Worm (Caenorhabditis elegans) whole organism, L4 larva: ENCODE data around the gene msp-40.

Source experiments
- D1046.2 ChIP-seq: fragments of 200-800 bp; sonication (Bioruptor generic); IDR thresholded peaks from 2 replicates; pipeline ENCODE4 v1.3.6; 2022; ENCODE audit warnings: missing genetic modification characterization, missing compliant biosample characterization
- F10B5.3 ChIP-seq: sonication (generic microtip); optimal IDR thresholded peaks from 2 replicates; lab custom pipeline; 2016; ENCODE audit warnings: mild to moderate bottlenecking, missing genetic modification characterization, missing compliant biosample characterization
- T20F7.1 ChIP-seq: fragments of 200-800 bp; sonication (Bioruptor generic); optimal IDR thresholded peaks from 2 replicates; lab custom pipeline; 2018; ENCODE audit warnings: mild to moderate bottlenecking, missing genetic modification characterization, missing compliant biosample characterization
- Y105C5A.15 ChIP-seq: fragments of 200-800 bp; sonication (Bioruptor generic); IDR thresholded peaks from 2 replicates; pipeline ENCODE4 v1.3.6; 2022; ENCODE audit warnings: missing genetic modification characterization, missing compliant biosample characterization
- Y48G9A.11 ChIP-seq: fragments of 200-800 bp; sonication (Bioruptor generic); IDR thresholded peaks from 2 replicates; pipeline ENCODE4 v1.3.6; 2022; ENCODE audit warnings: missing genetic modification reagents, missing genetic modification characterization, missing compliant biosample characterization
- Y75B8A.6 ChIP-seq: fragments of 200-800 bp; sonication (Bioruptor generic); IDR thresholded peaks from 2 replicates; pipeline ENCODE4 v1.3.6; 2022; ENCODE audit warnings: missing genetic modification reagents, missing genetic modification characterization, missing compliant biosample characterization
- ZK337.2 ChIP-seq: fragments of 200-800 bp; sonication (Bioruptor generic); IDR thresholded peaks from 2 replicates; pipeline ENCODE4 v1.3.6; 2022; ENCODE audit warnings: missing genetic modification reagents, missing genetic modification characterization, missing compliant biosample characterization
- aha-1 ChIP-seq: fragments of 150-350 bp; peaks from one replicate; lab custom pipeline; 2014; ENCODE audit warnings: missing biosample characterization, missing genetic modification characterization
- ceh-20 ChIP-seq: fragments of 200-800 bp; sonication (Bioruptor generic); IDR thresholded peaks from 2 replicates; pipeline ENCODE4 v1.3.6; 2022; ENCODE audit warnings: missing genetic modification reagents, missing genetic modification characterization, missing compliant biosample characterization
- ceh-44 ChIP-seq: fragments of 200-800 bp; sonication (Bioruptor generic); IDR thresholded peaks from 2 replicates; pipeline ENCODE4 v1.3.6; 2022; ENCODE audit warnings: missing genetic modification reagents, missing genetic modification characterization, missing compliant biosample characterization
- ces-1 ChIP-seq: fragments of 150-350 bp; sonication (generic microtip); optimal IDR thresholded peaks from 4 replicates; lab custom pipeline; 2014; ENCODE audit warnings: missing biosample characterization, missing genetic modification reagents, missing genetic modification characterization
- dmd-6 ChIP-seq: fragments of 200-800 bp; sonication (Bioruptor generic); IDR thresholded peaks from 2 replicates; pipeline ENCODE4 v1.3.6; 2022; ENCODE audit warnings: missing genetic modification reagents, missing genetic modification characterization, missing compliant biosample characterization
- dmd-9 ChIP-seq: fragments of 200-800 bp; sonication (Bioruptor generic); IDR thresholded peaks from 2 replicates; pipeline ENCODE4 v1.3.6; 2022; ENCODE audit warnings: missing genetic modification reagents, missing genetic modification characterization, missing compliant biosample characterization
- duxl-1 ChIP-seq: sonication (generic microtip); optimal IDR thresholded peaks from 2 replicates; lab custom pipeline; 2016; ENCODE audit warnings: mild to moderate bottlenecking, missing genetic modification characterization, moderate library complexity, missing compliant biosample characterization; ENCODE audit not compliant: poor library complexity
- fkh-10 ChIP-seq: fragments of 150-350 bp; optimal IDR thresholded peaks from 2 replicates; lab custom pipeline; 2014; ENCODE audit warnings: missing biosample characterization, missing genetic modification reagents, missing genetic modification characterization
- hmg-1.1 ChIP-seq: fragments of 200-800 bp; sonication (Bioruptor generic); IDR thresholded peaks from 2 replicates; pipeline ENCODE4 v1.3.6; 2022; ENCODE audit warnings: missing genetic modification reagents, missing genetic modification characterization, missing compliant biosample characterization
- lin-1 ChIP-seq: fragments of 200-800 bp; sonication (Bioruptor generic); IDR thresholded peaks from 2 replicates; pipeline ENCODE4 v1.3.6; 2022; ENCODE audit warnings: missing genetic modification reagents, missing genetic modification characterization, missing compliant biosample characterization
- lin-13 ChIP-seq: fragments of 150-350 bp; optimal IDR thresholded peaks from 2 replicates; lab custom pipeline; 2014; ENCODE audit warnings: missing biosample characterization, missing genetic modification reagents, missing genetic modification characterization
- lin-29 ChIP-seq: fragments of 200-800 bp; sonication (Bioruptor generic); IDR thresholded peaks from 2 replicates; pipeline ENCODE4 v1.3.6; 2022; ENCODE audit warnings: missing genetic modification reagents, missing genetic modification characterization, missing compliant biosample characterization
- lin-38 ChIP-seq: fragments of 200-800 bp; sonication (Bioruptor generic); IDR thresholded peaks from 2 replicates; pipeline ENCODE4 v1.3.6; 2022; ENCODE audit warnings: missing genetic modification reagents, missing genetic modification characterization, missing compliant biosample characterization
- lin-39 ChIP-seq: fragments of 150-350 bp; optimal IDR thresholded peaks from 2 replicates; lab custom pipeline; 2014; ENCODE audit warnings: missing biosample characterization, missing genetic modification reagents, missing genetic modification characterization
- lir-3 ChIP-seq: sonication (generic microtip); optimal IDR thresholded peaks from 2 replicates; lab custom pipeline; 2016; ENCODE audit warnings: mild to moderate bottlenecking, missing genetic modification characterization, missing compliant biosample characterization
- mdt-29 ChIP-seq: fragments of 200-800 bp; sonication (Bioruptor generic); IDR thresholded peaks from 2 replicates; pipeline ENCODE4 v1.3.6; 2022; ENCODE audit warnings: missing genetic modification reagents, missing genetic modification characterization, missing compliant biosample characterization
- mep-1 ChIP-seq: fragments of 150-350 bp; sonication (generic microtip); optimal IDR thresholded peaks from 3 replicates; lab custom pipeline; 2014; ENCODE audit warnings: missing biosample characterization, missing genetic modification characterization
- mxl-2 ChIP-seq: fragments of 200-800 bp; sonication (Bioruptor generic); conservative IDR thresholded peaks from 2 replicates; pipeline ENCODE4 v1.3.6; 2022; ENCODE audit warnings: missing genetic modification reagents, missing genetic modification characterization, missing compliant biosample characterization
- nhr-11 ChIP-seq: fragments of 150-350 bp; optimal IDR thresholded peaks from 2 replicates; lab custom pipeline; 2014; ENCODE audit warnings: missing biosample characterization, missing genetic modification characterization
- nhr-111 ChIP-seq: fragments of 200-800 bp; sonication (Bioruptor generic); optimal IDR thresholded peaks from 2 replicates; lab custom pipeline; 2018; ENCODE audit warnings: mild to moderate bottlenecking, missing genetic modification characterization, missing compliant biosample characterization
- nhr-28 ChIP-seq: fragments of 150-350 bp; optimal IDR thresholded peaks from 2 replicates; lab custom pipeline; 2014; ENCODE audit warnings: missing biosample characterization, missing genetic modification characterization
- nhr-41 ChIP-seq: fragments of 200-800 bp; sonication (Bioruptor generic); IDR thresholded peaks from 2 replicates; pipeline ENCODE4 v1.3.6; 2022; ENCODE audit warnings: missing genetic modification reagents, missing genetic modification characterization, missing compliant biosample characterization
- nhr-77 ChIP-seq: fragments of 150-350 bp; optimal IDR thresholded peaks from 2 replicates; lab custom pipeline; 2014; ENCODE audit warnings: missing biosample characterization, missing genetic modification characterization
- php-3 ChIP-seq: fragments of 200-800 bp; sonication (Bioruptor generic); IDR thresholded peaks from 2 replicates; pipeline ENCODE4 v1.3.6; 2022; ENCODE audit warnings: missing genetic modification reagents, missing genetic modification characterization, missing compliant biosample characterization
- pqm-1 ChIP-seq: sonication (generic microtip); optimal IDR thresholded peaks from 2 replicates; lab custom pipeline; 2017; ENCODE audit warnings: missing biosample characterization, missing genetic modification characterization
- saeg-2 ChIP-seq: fragments of 200-800 bp; sonication (Bioruptor generic); IDR thresholded peaks from 2 replicates; pipeline ENCODE4 v1.3.6; 2022; ENCODE audit warnings: missing genetic modification reagents, missing genetic modification characterization, missing compliant biosample characterization
- skn-1 ChIP-seq: fragments of 150-350 bp; optimal IDR thresholded peaks from 2 replicates; lab custom pipeline; 2014; ENCODE audit warnings: missing biosample characterization, missing genetic modification characterization
- snpc-1.2 ChIP-seq: fragments of 200-800 bp; sonication (Bioruptor generic); IDR thresholded peaks from 2 replicates; pipeline ENCODE4 v1.3.6; 2022; ENCODE audit warnings: missing genetic modification reagents, missing genetic modification characterization, missing compliant biosample characterization
- snpc-4 ChIP-seq: fragments of 150-350 bp; optimal IDR thresholded peaks from 2 replicates; lab custom pipeline; 2014; ENCODE audit warnings: missing biosample characterization, missing genetic modification characterization
- spr-1 ChIP-seq: sonication (generic microtip); optimal IDR thresholded peaks from 2 replicates; lab custom pipeline; 2016; ENCODE audit warnings: mild to moderate bottlenecking, missing genetic modification characterization, missing compliant biosample characterization
- spr-3 ChIP-seq: fragments of 200-800 bp; sonication (Bioruptor generic); optimal IDR thresholded peaks from 2 replicates; lab custom pipeline; 2018; ENCODE audit warnings: mild to moderate bottlenecking, missing genetic modification characterization, missing compliant biosample characterization
- tag-97 ChIP-seq: fragments of 200-800 bp; sonication (Bioruptor generic); IDR thresholded peaks from 2 replicates; pipeline ENCODE4 v1.3.6; 2022; ENCODE audit warnings: missing genetic modification characterization, missing compliant biosample characterization
- tra-1 ChIP-seq: fragments of 200-800 bp; sonication (Bioruptor generic); IDR thresholded peaks from 2 replicates; pipeline ENCODE4 v1.3.6; 2022; ENCODE audit warnings: missing genetic modification reagents, missing genetic modification characterization, missing compliant biosample characterization
- unc-130 ChIP-seq: sonication (generic microtip); optimal IDR thresholded peaks from 2 replicates; lab custom pipeline; 2016; ENCODE audit warnings: missing genetic modification reagents, missing genetic modification characterization, missing compliant biosample characterization
- unc-62 ChIP-seq, 3 experiments: fragments of 150-350 bp in 1 of 3; sonication (generic microtip); optimal IDR thresholded peaks in 2 of 3; peaks in 1 of 3; 1 replicate in 1 of 3; 2 replicates in 2 of 3; lab custom pipeline; 2014 to 2017; ENCODE audit warnings: missing biosample characterization in 3 of 3, missing genetic modification characterization in 3 of 3, missing genetic modification reagents in 3 of 3, missing genotype in 1 of 3
- zip-11 ChIP-seq: fragments of 200-800 bp; sonication (Bioruptor generic); IDR thresholded peaks from 2 replicates; pipeline ENCODE4 v1.3.6; 2022; ENCODE audit warnings: missing genetic modification characterization, missing compliant biosample characterization
- zip-2 ChIP-seq: fragments of 150-350 bp; optimal IDR thresholded peaks from 2 replicates; lab custom pipeline; 2014; ENCODE audit warnings: missing biosample characterization, missing genetic modification characterization

Gene msp-40

DNA sequence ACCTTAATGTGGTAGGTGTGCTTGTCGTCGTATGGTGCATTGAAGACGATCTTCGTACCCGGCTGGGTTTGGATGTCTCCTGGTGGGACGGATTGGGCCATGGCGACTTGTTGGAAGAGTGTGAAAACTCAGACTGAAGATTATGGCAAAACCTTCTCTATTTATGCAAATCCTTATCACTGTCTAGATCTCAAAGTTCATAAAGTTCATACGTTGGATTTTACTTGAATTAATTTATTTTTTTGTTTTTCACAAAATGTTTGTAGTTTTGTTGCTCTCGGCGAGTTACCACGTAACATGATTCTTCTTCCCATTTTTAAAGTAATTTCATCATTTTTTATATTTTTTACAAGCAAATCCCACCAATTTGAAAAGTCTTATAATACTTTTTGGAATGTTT, 39.0 kb upstream of the msp-40 start, which contains the start of gene msp-3:
msp-3 (minus strand) TSS at position 101 of the 400 bp plus-strand sequence.
- no peak for TF ChIP-seq unc-62 (GFP tag; optimal IDR thresholded peaks at IDR 0.05 in 1 of 2; lab: Kevin White, UChicago)
- no peak for TF ChIP-seq unc-62 (tag; optimal IDR thresholded peaks at IDR 0.05; lab: Kevin White, UChicago)
- no peak for TF ChIP-seq Y105C5A.15 (GFP tag; lab: Robert Waterston, UW)
- no peak for TF ChIP-seq pqm-1 (tag; lab: Kevin White, UChicago)
- no peak for TF ChIP-seq snpc-1.2 (GFP tag; lab: Robert Waterston, UW)
- no peak for TF ChIP-seq fkh-10 (GFP tag; lab: Kevin White, UChicago)
- no peak for TF ChIP-seq lin-39 (tag; lab: Kevin White, UChicago)
- no peak for TF ChIP-seq dmd-9 (GFP tag; lab: Robert Waterston, UW)
- TF ChIP-seq tra-1 (GFP tag; lab: Robert Waterston, UW), result no peak
- TF ChIP-seq nhr-41 (GFP tag; lab: Robert Waterston, UW), result no peak
- TF ChIP-seq ces-1, result no peak
- TF ChIP-seq nhr-28, result no peak
- no peak for TF ChIP-seq D1046.2

DNA sequence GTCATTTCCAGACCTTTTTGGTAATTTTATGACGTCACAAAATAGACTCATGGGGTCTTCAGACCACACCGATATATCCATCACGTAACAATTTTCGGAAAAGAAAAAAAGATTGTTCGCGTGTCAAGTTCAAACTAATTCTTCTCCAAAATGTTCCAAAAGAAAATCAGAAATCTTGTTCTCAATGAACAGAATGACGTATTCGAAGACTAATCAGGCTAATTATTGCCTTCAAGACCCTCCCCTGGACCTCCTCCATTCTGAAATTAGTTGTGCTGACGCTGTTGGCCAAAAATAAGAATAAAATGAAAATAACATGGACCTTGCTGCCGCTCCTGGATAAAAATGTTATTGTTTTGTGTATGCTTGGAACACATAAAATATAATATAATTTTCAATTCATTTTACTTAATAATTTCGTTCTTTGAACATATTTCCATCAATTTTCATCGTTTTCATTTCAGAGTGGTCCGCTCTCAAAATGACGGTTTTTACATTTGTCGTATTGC, 35.3 kb upstream of the msp-40 start, which contains the start of gene F26G1.15:
F26G1.15 (plus strand) TSS at position 459 of the 509 bp plus-strand sequence.
- peak in 1 of 2 experiments; percentile 94 for TF ChIP-seq unc-62 (GFP tag; optimal IDR thresholded peaks at IDR 0.05 in 1 of 2; lab: Kevin White, UChicago)
- no peak for TF ChIP-seq unc-62 (tag; optimal IDR thresholded peaks at IDR 0.05; lab: Kevin White, UChicago)
- TF ChIP-seq aha-1 (tag; lab: Kevin White, UChicago), result peak; percentile 35
- no peak for TF ChIP-seq dmd-6 (GFP tag; lab: Robert Waterston, UW)

DNA sequence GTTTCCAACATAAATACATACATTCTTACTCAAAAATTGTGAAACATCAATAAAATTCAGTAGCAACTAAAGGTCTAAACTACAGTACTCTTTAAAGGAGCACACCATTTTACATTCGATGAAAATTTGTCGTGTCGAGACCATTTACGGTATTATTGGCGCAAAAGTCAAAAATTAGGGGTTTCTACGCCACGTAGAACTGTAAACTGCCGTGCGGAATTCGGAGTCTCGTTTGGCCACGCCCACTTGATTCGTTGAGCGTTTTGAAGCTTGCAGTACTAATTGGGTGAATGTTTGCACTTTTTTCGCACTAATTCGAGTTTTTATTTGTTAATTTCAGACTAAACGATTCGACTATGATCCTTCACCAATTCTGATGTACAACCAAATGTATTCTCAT, 34.5 kb upstream of the msp-40 start:
- TF ChIP-seq spr-3 (GFP tag; lab: Kevin White, UChicago) (peak; percentile 91), ces-1 (no peak), Y48G9A.11 (GFP tag; lab: Robert Waterston, UW) (peak; percentile 87), skn-1 (no peak), T20F7.1 (peak; percentile 79), aha-1 (tag; lab: Kevin White, UChicago) (no peak), snpc-4 (no peak), ZK337.2 (no peak), spr-1 (tag; lab: Kevin White, UChicago) (peak; percentile 88), saeg-2 (GFP tag; lab: Robert Waterston, UW) (no peak)

DNA sequence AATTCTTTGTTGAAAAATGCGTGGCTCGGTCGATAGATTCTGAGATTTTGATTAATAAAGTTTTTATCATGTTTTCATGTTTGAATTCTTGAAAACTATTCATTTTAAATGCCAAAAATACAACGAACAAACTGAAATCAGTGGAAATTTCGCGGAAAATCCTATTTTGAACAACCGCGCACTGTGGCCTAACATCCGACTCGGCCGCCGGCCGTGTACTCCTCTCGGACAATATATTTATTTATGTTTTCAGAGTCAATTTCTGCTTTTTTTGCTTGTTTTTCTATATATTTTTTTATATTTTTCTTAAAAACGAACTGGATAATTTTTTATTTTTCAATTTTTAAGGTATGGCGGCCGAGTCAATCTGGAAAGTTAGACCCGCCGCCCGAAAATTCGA, 33.9 kb upstream of the msp-40 start, which contains the start of gene F26G1.1:
F26G1.1 (plus strand) TSS at position 347 of the 400 bp plus-strand sequence.
- no peak for TF ChIP-seq mdt-29 (GFP tag; lab: Robert Waterston, UW)
- TF ChIP-seq T20F7.1, result no peak
- TF ChIP-seq lin-1 (GFP tag; lab: Robert Waterston, UW), result no peak
- no peak for TF ChIP-seq lin-13 (GFP tag; lab: Kevin White, UChicago)
- no peak for TF ChIP-seq zip-11 (GFP tag; lab: Robert Waterston, UW)
- peak; percentile 68 for TF ChIP-seq lin-38 (GFP tag; lab: Robert Waterston, UW)
- TF ChIP-seq nhr-28, result no peak
- TF ChIP-seq dmd-6 (GFP tag; lab: Robert Waterston, UW), result peak; percentile 59
- no peak for TF ChIP-seq tra-1 (GFP tag; lab: Robert Waterston, UW)
- TF ChIP-seq nhr-77 (tag; lab: Kevin White, UChicago), result no peak
- peak; percentile 48; the same call in 1 of the 2 replicates for TF ChIP-seq ceh-44
- peak; percentile 42 for TF ChIP-seq duxl-1 (tag; lab: Kevin White, UChicago)
- no peak for TF ChIP-seq nhr-111 (GFP tag; lab: Kevin White, UChicago)
- no peak for TF ChIP-seq mep-1
- TF ChIP-seq tag-97 (GFP tag; lab: Robert Waterston, UW), result no peak
- TF ChIP-seq pqm-1 (tag; lab: Kevin White, UChicago), result no peak
- no peak for TF ChIP-seq lin-39 (tag; lab: Kevin White, UChicago)
- TF ChIP-seq dmd-9 (GFP tag; lab: Robert Waterston, UW), result peak; percentile 90
- TF ChIP-seq ZK337.2, result peak; percentile 91
- TF ChIP-seq hmg-1.1 (GFP tag; lab: Robert Waterston, UW), result no peak
- TF ChIP-seq mxl-2 (GFP tag; lab: Robert Waterston, UW), result no peak
- TF ChIP-seq saeg-2 (GFP tag; lab: Robert Waterston, UW), result no peak
- TF ChIP-seq F10B5.3 (tag; lab: Kevin White, UChicago), result no peak
- no peak for TF ChIP-seq lin-29 (GFP tag; lab: Robert Waterston, UW)
- peak; percentile 90 for TF ChIP-seq unc-130 (GFP tag; lab: Kevin White, UChicago)
- TF ChIP-seq spr-1 (tag; lab: Kevin White, UChicago), result peak; percentile 63
- no peak for TF ChIP-seq ceh-20 (GFP tag; lab: Robert Waterston, UW)
- no peak for TF ChIP-seq Y75B8A.6 (GFP tag; lab: Robert Waterston, UW)
- no peak for TF ChIP-seq php-3 (GFP tag; lab: Robert Waterston, UW)
- TF ChIP-seq lir-3 (tag; lab: Kevin White, UChicago), result no peak
- no peak for TF ChIP-seq nhr-11
- no peak for TF ChIP-seq zip-2 (tag; lab: Kevin White, UChicago)
